Worm (Caenorhabditis elegans) whole organism, mixed stage, embryonic: ENCODE measurements around the gene srh-239.

Experiments
- elt-3 ChIP-seq: fragments of 150-350 bp; optimal IDR thresholded peaks from 2 replicates; lab custom pipeline; 2014; ENCODE audit warnings: missing biosample characterization, missing genetic modification characterization
- nhr-237 ChIP-seq: fragments of 150-350 bp; optimal IDR thresholded peaks from 2 replicates; lab custom pipeline; 2014; ENCODE audit warnings: missing biosample characterization, missing genetic modification characterization
- pha-4 ChIP-seq: fragments of 150-350 bp; optimal IDR thresholded peaks from 2 replicates; lab custom pipeline; 2018; ENCODE audit warnings: missing biosample characterization, missing genetic modification reagents, missing genetic modification characterization

ce11 chrV:15483563-15483962, 38.0 kb downstream of the srh-239 start:
- TF ChIP-seq pha-4 (tag; lab: Kevin White, UChicago) (no peak), nhr-237 (no peak), elt-3 (tag; lab: Kevin White, UChicago) (no peak)
